Fruit fly (Drosophila melanogaster) ovary, adult (tissue): Measurements from ENCODE around the gene CG4597.
A peak's percentile ranks its signal among the peaks of the same experiment; 100 is the strongest.

Source experiments
- CG17801 ChIP-seq: fragments of 200-800 bp; optimal IDR thresholded peaks from 2 replicates; lab custom pipeline; 2019; ENCODE audit warnings: missing biosample characterization, mild to moderate bottlenecking, missing genetic modification characterization, moderate library complexity; ENCODE audit not compliant: partially characterized antibody

CG4597 gene

DNA sequence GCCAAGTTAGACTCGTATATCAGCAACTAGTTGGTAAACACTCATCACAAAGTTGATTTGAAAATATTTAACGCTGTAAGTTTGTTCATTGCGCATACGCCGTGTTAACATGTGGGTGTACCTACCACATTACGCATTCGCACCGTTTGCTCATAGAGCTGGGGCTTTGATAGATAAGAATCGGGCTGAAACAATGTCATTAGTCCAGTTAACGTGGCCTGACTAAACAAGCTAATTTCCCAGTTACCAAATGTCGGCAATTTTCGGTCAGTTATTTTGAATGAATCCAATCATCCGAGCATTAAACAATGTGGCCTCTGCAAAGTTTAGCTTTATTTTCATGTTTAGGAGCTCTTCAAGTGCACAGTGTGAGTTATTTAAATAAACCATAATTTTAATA is at the start of gene CG4597:
Gene CG4597 (plus strand): TSS at position 301 of the 400 bp plus-strand sequence.
- TF ChIP-seq CG17801 (GFP tag; lab: Kevin White, UChicago): no peak

- no peak for TF ChIP-seq CG17801 (GFP tag; lab: Kevin White, UChicago)
These were observed 48.5 kb upstream of the CG4597 start for dm6 chr3L:5080837-5081236.

DNA sequence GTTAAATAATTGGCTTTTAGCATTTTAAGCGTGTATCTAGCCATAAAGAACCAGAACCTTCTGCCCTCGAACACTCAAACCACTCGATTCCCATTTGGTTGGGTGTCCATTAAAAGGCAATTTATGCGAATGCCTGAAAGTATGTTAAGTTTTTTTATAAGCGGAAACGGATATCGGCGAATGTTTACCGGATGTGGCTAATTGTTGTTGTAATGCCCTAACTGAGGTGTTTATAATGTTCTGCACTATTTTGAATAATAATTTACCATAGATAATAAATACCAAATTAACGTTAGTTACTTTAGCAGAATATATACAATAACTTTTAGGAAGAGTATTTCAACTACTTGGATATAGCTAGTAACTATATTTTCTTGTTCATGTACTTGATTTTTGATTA is 32.6 kb upstream of the CG4597 start:
- peak; percentile 33 for TF ChIP-seq CG17801 (GFP tag; lab: Kevin White, UChicago)

DNA sequence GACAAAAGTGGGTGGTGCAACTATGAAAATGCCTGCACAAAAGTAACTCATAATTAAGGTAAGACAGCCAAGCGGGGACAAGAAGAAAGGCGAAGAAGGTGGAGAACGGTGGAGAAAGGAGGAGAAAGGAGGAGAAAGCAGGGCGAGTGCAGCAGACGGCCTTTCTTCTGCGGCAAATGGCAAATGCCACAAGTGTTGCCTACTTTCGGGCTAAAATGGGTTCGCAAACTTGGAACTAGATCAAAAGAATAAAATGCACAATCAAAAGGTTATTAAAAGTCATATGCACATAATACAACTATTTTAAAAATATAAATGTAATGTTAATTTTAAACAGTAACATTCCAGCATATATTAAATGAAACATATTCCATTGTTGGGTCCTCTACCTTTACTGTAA is 27.2 kb upstream of the CG4597 start:
- no peak for TF ChIP-seq CG17801 (GFP tag; lab: Kevin White, UChicago)

DNA sequence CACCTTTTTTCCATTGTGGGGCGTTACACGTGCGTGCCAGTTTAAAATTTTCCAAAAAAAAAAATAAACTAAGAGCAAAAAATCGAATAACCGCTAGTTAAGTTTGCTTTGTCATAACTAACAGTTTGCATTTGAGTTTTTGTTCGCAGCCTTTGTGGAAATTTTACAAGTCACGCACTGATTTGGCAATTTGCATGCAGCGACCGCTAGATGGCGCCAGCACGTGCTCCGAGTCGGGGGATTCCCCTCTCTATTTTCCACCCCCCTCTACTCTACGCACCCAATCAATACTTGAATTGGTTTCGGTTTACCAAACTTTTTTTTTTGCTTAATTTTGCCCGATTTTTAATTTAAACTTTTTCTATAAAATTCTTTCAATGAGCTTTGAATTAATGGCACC is 4.1 kb upstream of the CG4597 start:
- TF ChIP-seq CG17801 (GFP tag; lab: Kevin White, UChicago): no peak

DNA sequence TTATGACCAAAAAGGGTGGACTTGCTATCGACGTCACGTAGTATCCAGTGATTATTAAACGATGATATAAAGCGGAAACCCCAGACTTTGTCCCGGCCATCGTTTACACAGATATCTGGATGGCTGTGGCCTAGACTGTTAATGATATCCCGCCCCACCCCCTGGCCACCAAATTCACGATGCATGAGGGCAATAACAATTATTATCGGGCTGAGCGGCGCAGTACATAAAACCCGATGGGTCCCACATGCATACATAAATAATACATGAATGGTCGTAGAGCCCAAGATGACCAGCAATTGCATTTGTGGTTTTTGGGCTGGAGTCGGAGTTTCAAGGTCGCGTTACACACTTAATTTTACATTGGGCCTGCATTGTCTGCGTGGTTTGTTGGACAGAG is 1.7 kb upstream of the CG4597 start:
- no peak for TF ChIP-seq CG17801 (GFP tag; lab: Kevin White, UChicago)

dm6 chr3L:5128214-5128613 is 1.1 kb upstream of the CG4597 start:
- TF ChIP-seq CG17801 (GFP tag; lab: Kevin White, UChicago): no peak

- TF ChIP-seq CG17801 (GFP tag; lab: Kevin White, UChicago): no peak
These were observed 1.2 kb downstream of the CG4597 start for dm6 chr3L:5130508-5130907.

dm6 chr3L:5131245-5131644 is 1.9 kb downstream of the CG4597 start, which contains the start of gene CG15212:
Gene CG15212 (plus strand): TSS chr3L:5131545.
- TF ChIP-seq CG17801 (GFP tag; lab: Kevin White, UChicago): no peak

dm6 chr3L:5132966-5133365 is 3.7 kb downstream of the CG4597 start, which contains the start of gene CG15213:
Gene CG15213 (minus strand): TSS chr3L:5133220.
- no peak for TF ChIP-seq CG17801 (GFP tag; lab: Kevin White, UChicago)

- TF ChIP-seq CG17801 (GFP tag; lab: Kevin White, UChicago): peak; percentile 73
These were observed 4.6 kb downstream of the CG4597 start, which contains the start of gene Yod1 for dm6 chr3L:5133704-5134430. Gene Yod1 (plus strand): TSS chr3L:5133871.

- TF ChIP-seq CG17801 (GFP tag; lab: Kevin White, UChicago): no peak
These were observed 6.8 kb downstream of the CG4597 start, which contains the start of the genes CG10674 and CG4611 for dm6 chr3L:5136123-5136522. Gene CG10674 (minus strand): TSS chr3L:5136292. Gene CG4611 (plus strand): TSS chr3L:5136376.

dm6 chr3L:5139312-5139711 is 10.0 kb downstream of the CG4597 start, which contains the start of the genes Tcs5 and CHMP2B:
Gene Tcs5 (minus strand): TSS chr3L:5139395.
Gene CHMP2B (plus strand): TSS chr3L:5139619.
- peak; percentile 100 for TF ChIP-seq CG17801 (GFP tag; lab: Kevin White, UChicago)

DNA sequence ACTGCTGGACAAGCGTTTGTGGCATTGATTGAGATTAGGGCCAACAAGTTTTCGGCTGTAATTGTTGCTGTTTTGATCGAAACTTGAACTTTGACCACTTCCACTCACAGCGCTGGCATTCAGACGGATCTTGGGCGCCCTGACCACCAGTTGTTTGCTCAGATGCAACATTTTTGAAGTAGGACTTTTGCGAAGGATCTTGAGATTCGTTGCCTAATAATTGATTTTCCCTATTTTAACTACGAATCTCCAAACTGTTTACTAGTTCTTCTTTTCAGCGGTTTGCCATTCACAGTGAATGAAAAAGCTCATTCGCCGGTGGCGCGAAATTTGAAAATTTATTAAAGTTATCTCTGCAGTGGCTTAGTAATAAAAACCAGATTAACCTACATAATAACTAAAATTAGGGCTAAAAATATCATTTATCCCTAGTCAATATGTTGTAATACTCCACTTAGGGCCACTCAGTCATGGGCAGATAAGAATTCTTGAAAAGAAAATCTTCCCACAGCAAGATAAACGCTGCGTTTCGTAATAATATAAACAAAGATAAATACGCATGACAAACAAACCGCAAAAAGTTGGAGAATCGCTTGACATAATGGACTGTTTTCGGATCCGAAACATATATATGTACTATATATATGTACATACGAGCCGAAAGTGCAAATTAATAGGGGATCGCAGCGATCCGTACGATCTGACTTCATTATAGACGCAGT is 12.2 kb downstream of the CG4597 start, which contains the start of the genes Dhrs4 and Gdap1:
Gene Dhrs4 (minus strand): TSS at position 267 of the 722 bp plus-strand sequence.
Gene Gdap1 (plus strand): TSS at position 574 of the 722 bp plus-strand sequence.
- peak; percentile 30 for TF ChIP-seq CG17801 (GFP tag; lab: Kevin White, UChicago)

DNA sequence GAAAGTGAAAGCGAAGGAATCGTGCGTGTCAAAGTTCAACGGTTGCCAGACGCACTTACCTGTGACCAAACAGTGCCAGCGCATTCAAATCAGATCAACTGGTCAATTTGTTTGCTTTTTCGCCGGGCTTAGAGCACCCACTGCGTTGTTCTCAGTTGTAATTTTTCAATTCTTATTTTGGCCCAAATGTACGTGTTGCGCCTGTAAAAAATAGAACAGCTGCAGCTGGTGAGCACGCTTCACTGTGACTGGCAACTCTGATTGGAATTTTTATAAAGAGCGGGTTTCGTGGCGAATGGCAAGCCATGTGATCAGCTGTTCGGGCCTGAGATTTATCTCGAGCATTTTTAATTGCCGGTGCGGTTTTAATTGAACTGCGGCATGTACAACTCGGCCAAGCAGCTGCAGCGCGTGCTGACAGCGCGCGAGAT is 16.5 kb downstream of the CG4597 start, which contains the start of the genes Fitm and AlaRS-m:
Gene Fitm (minus strand): TSS at position 250 of the 431 bp plus-strand sequence.
Gene AlaRS-m (plus strand): TSS at position 285 of the 431 bp plus-strand sequence.
- peak; percentile 35 for TF ChIP-seq CG17801 (GFP tag; lab: Kevin White, UChicago)
